Fruit fly (Drosophila melanogaster): Measurements from ENCODE around the gene alt.
A peak's percentile ranks its signal among the peaks of the same experiment; 100 is the strongest.

alt gene

dm6 chr3R:17718760-17719625 lies 36.7 kb upstream of the alt start, which contains the start of gene Pxt (continued):
- TF ChIP-seq CG15073 (GFP tag; optimal IDR thresholded peaks at IDR 0.05): no peak
- no peak for TF ChIP-seq ems (GFP tag; optimal IDR thresholded peaks at IDR 0.05)
- no peak for TF ChIP-seq ewg (GFP tag; optimal IDR thresholded peaks at IDR 0.05)
- no peak for TF ChIP-seq nom (GFP tag; optimal IDR thresholded peaks at IDR 0.05)
- TF ChIP-seq CG12155 (GFP tag; optimal IDR thresholded peaks at IDR 0.05): peak; percentile 70
- no peak for TF ChIP-seq CHES-1-like (GFP tag; optimal IDR thresholded peaks at IDR 0.05)
- TF ChIP-seq dysf (GFP tag; IDR thresholded peaks at IDR 0.05): no peak
- TF ChIP-seq CG4282 (GFP tag; optimal IDR thresholded peaks at IDR 0.05): no peak
- no peak for TF ChIP-seq pita (GFP tag; optimal IDR thresholded peaks at IDR 0.05)
- 0 out of 2 replicates have a peak, but pooled peaks have one; percentile 18 for TF ChIP-seq CG31441 (GFP tag; IDR thresholded peaks at IDR 0.05)
- peak; percentile 8 for TF ChIP-seq Sox100B (GFP tag; optimal IDR thresholded peaks at IDR 0.05)
- TF ChIP-seq Antp (GFP tag; optimal IDR thresholded peaks at IDR 0.05): no peak
- TF ChIP-seq CG14014 (GFP tag; IDR thresholded peaks at IDR 0.05): no peak
- TF ChIP-seq trh (GFP tag; optimal IDR thresholded peaks at IDR 0.05): no peak
- no peak for TF ChIP-seq GATAe (GFP tag; conservative IDR thresholded peaks at IDR 0.05)
- peak; percentile 70 for TF ChIP-seq Dref (GFP tag; IDR thresholded peaks at IDR 0.05)
- TF ChIP-seq CG17912 (GFP tag; optimal IDR thresholded peaks at IDR 0.05): no peak
- no peak for TF ChIP-seq CG6765 (GFP tag; optimal IDR thresholded peaks at IDR 0.05)
- peak; percentile 3; the same call in 1 of the 2 replicates for TF ChIP-seq Bgb (GFP tag; IDR thresholded peaks at IDR 0.05; ENCODE audit: partially characterized antibody)
- TF ChIP-seq ssp (GFP tag; IDR thresholded peaks at IDR 0.05): no peak
- TF ChIP-seq gem (tag; optimal IDR thresholded peaks at IDR 0.05): no peak
- TF ChIP-seq D19A (tag; optimal IDR thresholded peaks at IDR 0.05): no peak
- TF ChIP-seq B-H2 (GFP tag; optimal IDR thresholded peaks at IDR 0.05): no peak
- no peak for TF ChIP-seq CG7271 (tag; optimal IDR thresholded peaks at IDR 0.05)
- no peak for TF ChIP-seq inv (GFP tag; IDR thresholded peaks at IDR 0.05; ENCODE audit: partially characterized antibody)
- no peak for TF ChIP-seq Camta (GFP tag; optimal IDR thresholded peaks at IDR 0.05)
- no peak for TF ChIP-seq CG43689 (GFP tag; IDR thresholded peaks at IDR 0.05)
- peak; percentile 52; the same call in 2 of the 3 replicates for TF ChIP-seq CG6791 (GFP tag; IDR thresholded peaks at IDR 0.05; ENCODE audit: partially characterized antibody)
- peak; percentile 15 for TF ChIP-seq CG1603 (tag; optimal IDR thresholded peaks at IDR 0.05)
- peak; percentile 69 for TF ChIP-seq sens (GFP tag)
- TF ChIP-seq CG31365 (tag; optimal IDR thresholded peaks at IDR 0.05): peak; percentile 97
- no peak for TF ChIP-seq HLH54F (GFP tag; optimal IDR thresholded peaks at IDR 0.05)
- TF ChIP-seq sug (tag; optimal IDR thresholded peaks at IDR 0.05): no peak
- no peak for TF ChIP-seq Mad (GFP tag; optimal IDR thresholded peaks at IDR 0.05)
- TF ChIP-seq amos (GFP tag; IDR thresholded peaks at IDR 0.05; ENCODE audit: partially characterized antibody): peak; percentile 37; the same call in 1 of the 2 replicates
- TF ChIP-seq ranshi (GFP tag; IDR thresholded peaks at IDR 0.05): no peak
- TF ChIP-seq gro (GFP tag; optimal IDR thresholded peaks at IDR 0.05): no peak
- TF ChIP-seq CG18011 (GFP tag; optimal IDR thresholded peaks at IDR 0.05): no peak
- peak; percentile 99 for TF ChIP-seq CG17186 (GFP tag; optimal IDR thresholded peaks at IDR 0.05)
- peak; percentile 21; the same call in 1 of the 3 replicates for TF ChIP-seq Opbp (GFP tag; IDR thresholded peaks at IDR 0.05; ENCODE audit: partially characterized antibody)
- peak; percentile 23 for TF ChIP-seq CG12659 (GFP tag; optimal IDR thresholded peaks at IDR 0.05)
- TF ChIP-seq corto (GFP tag; optimal IDR thresholded peaks at IDR 0.05): no peak
- TF ChIP-seq CG10565 (GFP tag; optimal IDR thresholded peaks at IDR 0.05): no peak
- peak; percentile 5 for TF ChIP-seq Lhr (GFP tag; optimal IDR thresholded peaks at IDR 0.05)
- TF ChIP-seq CG15601 (tag; optimal IDR thresholded peaks at IDR 0.05): peak; percentile 27
- no peak for TF ChIP-seq CG17359 (tag; optimal IDR thresholded peaks at IDR 0.05)
- peak; percentile 96 for TF ChIP-seq CG11560 (tag; IDR thresholded peaks at IDR 0.05)
- peak; percentile 22 for TF ChIP-seq bbx (GFP tag; IDR thresholded peaks at IDR 0.05; ENCODE audit: partially characterized antibody)
